Fruit fly (Drosophila melanogaster): ENCODE results near the gene dac.
A peak's percentile ranks its signal among the peaks of the same experiment; 100 is the strongest.

dac gene

DNA sequence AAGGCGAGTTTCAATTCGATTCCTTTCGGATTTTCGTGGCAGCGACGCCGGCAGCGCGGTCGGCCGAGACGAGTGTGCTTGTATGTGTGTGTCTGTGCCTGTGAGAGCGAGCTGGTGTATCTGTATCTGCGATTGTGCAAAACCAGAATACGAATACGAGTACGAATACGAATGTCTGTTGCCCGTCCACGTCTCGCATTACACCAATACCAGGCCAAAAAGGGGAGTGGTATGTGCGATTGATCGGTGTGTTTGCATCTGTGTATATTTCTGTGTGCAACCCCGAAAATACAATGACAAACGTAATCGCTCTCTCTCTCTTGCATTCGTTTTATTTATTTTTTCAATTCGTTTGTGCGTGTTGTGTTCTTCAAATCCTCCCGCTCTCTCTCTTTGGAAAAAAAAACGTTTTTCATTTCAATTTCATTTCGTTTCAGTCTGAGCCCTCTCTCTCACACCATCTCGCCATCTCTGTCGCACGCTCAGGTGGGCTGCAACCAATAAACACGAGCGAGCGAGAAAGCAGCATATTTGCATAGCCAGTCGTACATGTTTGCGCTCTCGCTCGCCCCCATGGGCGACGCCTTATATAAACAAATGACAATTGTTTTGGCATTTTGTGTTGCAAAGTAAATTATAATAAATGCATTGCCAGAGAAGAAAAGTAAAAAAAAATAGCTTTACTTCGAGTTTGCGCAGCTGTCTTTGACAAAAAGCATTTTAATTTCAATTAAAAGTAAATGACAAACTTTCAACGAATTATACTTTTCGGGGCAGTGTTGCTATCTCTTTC, 399 bp upstream of the dac start (continued):
- TF ChIP-seq gsb-n (tag; optimal IDR thresholded peaks at IDR 0.05), result no peak
- TF ChIP-seq stc (GFP tag; IDR thresholded peaks at IDR 0.05), result peak; percentile 63
- TF ChIP-seq CG2199 (GFP tag; IDR thresholded peaks at IDR 0.05), result peak; percentile 56; the same call in 2 of the 3 replicates
- no peak for TF ChIP-seq Doc3 (GFP tag; IDR thresholded peaks at IDR 0.05; ENCODE audit: partially characterized antibody)
- TF ChIP-seq Hmx (GFP tag; optimal IDR thresholded peaks at IDR 0.05), result no peak
- no peak for TF ChIP-seq CG4730 (GFP tag; IDR thresholded peaks at IDR 0.05)
- peak; percentile 98 for TF ChIP-seq Nf-YB (GFP tag; optimal IDR thresholded peaks at IDR 0.05)
- no peak for TF ChIP-seq dati (GFP tag; IDR thresholded peaks at IDR 0.05)
- TF ChIP-seq CG18764 (GFP tag; optimal IDR thresholded peaks at IDR 0.05), result peak; percentile 38
- TF ChIP-seq CG6791 (GFP tag; IDR thresholded peaks at IDR 0.05; ENCODE audit: partially characterized antibody), result no peak
- peak; percentile 89 for TF ChIP-seq sens (GFP tag)
- no peak for TF ChIP-seq pzg (GFP tag; optimal IDR thresholded peaks at IDR 0.05)
- TF ChIP-seq CG33213 (GFP tag; optimal IDR thresholded peaks at IDR 0.05), result peak; percentile 58
- no peak for TF ChIP-seq bowl (GFP tag; IDR thresholded peaks at IDR 0.05)
- no peak for TF ChIP-seq amos (GFP tag; IDR thresholded peaks at IDR 0.05; ENCODE audit: partially characterized antibody)
- TF ChIP-seq Neu2 (GFP tag; optimal IDR thresholded peaks at IDR 0.05; ENCODE audit: borderline replicate concordance), result no peak
- peak; percentile 15 for TF ChIP-seq CG17802 (tag; optimal IDR thresholded peaks at IDR 0.05)
- no peak for TF ChIP-seq MBD-R2 (GFP tag; IDR thresholded peaks at IDR 0.05)
- peak; percentile 93 for TF ChIP-seq Med (GFP tag)
- no peak for TF ChIP-seq HLH3B (GFP tag; IDR thresholded peaks at IDR 0.05)
- TF ChIP-seq CG14965 (GFP tag; optimal IDR thresholded peaks at IDR 0.05; ENCODE audit: borderline replicate concordance), result peak; percentile 15
- no peak for TF ChIP-seq sc (optimal IDR thresholded peaks at IDR 0.05)
- peak; percentile 26 for TF ChIP-seq sc (GFP tag; optimal IDR thresholded peaks at IDR 0.05)
- no peak for TF ChIP-seq gcm (GFP tag; optimal IDR thresholded peaks at IDR 0.05)
- no peak for TF ChIP-seq CG15011 (GFP tag; optimal IDR thresholded peaks at IDR 0.05)
- no peak for TF ChIP-seq CG16813 (GFP tag; IDR thresholded peaks at IDR 0.05; ENCODE audit: partially characterized antibody)
- TF ChIP-seq Rx (GFP tag; IDR thresholded peaks at IDR 0.05), result no peak
- TF ChIP-seq slbo (GFP tag; IDR thresholded peaks at IDR 0.05), result peak; percentile 62
- no peak for TF ChIP-seq CG13287 (GFP tag; IDR thresholded peaks at IDR 0.05; ENCODE audit: partially characterized antibody)
- TF ChIP-seq CG1647 (GFP tag; optimal IDR thresholded peaks at IDR 0.05), result no peak
- TF ChIP-seq cwo (GFP tag; optimal IDR thresholded peaks at IDR 0.05), result no peak
- no peak for TF ChIP-seq CG7963 (GFP tag; IDR thresholded peaks at IDR 0.05; ENCODE audit: partially characterized antibody)
- TF ChIP-seq Dp (GFP tag; optimal IDR thresholded peaks at IDR 0.05), result no peak
- TF ChIP-seq inv (GFP tag; IDR thresholded peaks at IDR 0.05; ENCODE audit: partially characterized antibody), result no peak
- TF ChIP-seq pb (GFP tag; optimal IDR thresholded peaks at IDR 0.05), result peak; percentile 62
- no peak for TF ChIP-seq CG4404 (GFP tag; IDR thresholded peaks at IDR 0.05)
- no peak for TF ChIP-seq CG2875 (GFP tag; optimal IDR thresholded peaks at IDR 0.05)
- 0 out of 2 replicates have a peak, but pooled peaks have one; percentile 26 for TF ChIP-seq CG9932 (GFP tag; IDR thresholded peaks at IDR 0.05)
- no peak for TF ChIP-seq lbe (GFP tag; optimal IDR thresholded peaks at IDR 0.05)
- TF ChIP-seq Ssrp (tag; optimal IDR thresholded peaks at IDR 0.05), result no peak
- no peak for TF ChIP-seq gfzf (GFP tag; optimal IDR thresholded peaks at IDR 0.05)
- TF ChIP-seq CG11695 (GFP tag; IDR thresholded peaks at IDR 0.05), result no peak; the same call in 2 of the 3 replicates
- TF ChIP-seq Rfx (GFP tag; IDR thresholded peaks at IDR 0.05), result peak; percentile 57
- TF ChIP-seq CG16779 (GFP tag; IDR thresholded peaks at IDR 0.05), result no peak
- TF ChIP-seq kay (GFP tag; optimal IDR thresholded peaks at IDR 0.05), result peak; percentile 34
- peak; percentile 54 for TF ChIP-seq CG7987 (GFP tag; optimal IDR thresholded peaks at IDR 0.05)
- peak; percentile 20 for TF ChIP-seq Atf-2 (GFP tag; optimal IDR thresholded peaks at IDR 0.05)
- no peak for TF ChIP-seq lov (optimal IDR thresholded peaks at IDR 0.05)
- TF ChIP-seq lov (GFP tag; IDR thresholded peaks at IDR 0.05), result peak; percentile 63; the same call in 1 of the 3 replicates
- TF ChIP-seq CG1602 (GFP tag; optimal IDR thresholded peaks at IDR 0.05), result no peak

Data from whole organism, embryonic.